Worm (Caenorhabditis elegans) whole organism, young adult: Measurements from ENCODE around the gene siah-1.

Experiments used
- B0019.2 ChIP-seq: fragments of 200-800 bp; sonication (Bioruptor generic); conservative IDR thresholded peaks from 2 replicates; pipeline ENCODE4 v1.3.6; 2022; ENCODE audit warnings: missing genetic modification reagents, missing genetic modification characterization, missing compliant biosample characterization
- C06A6.2 ChIP-seq: fragments of 200-800 bp; sonication (Bioruptor generic); conservative IDR thresholded peaks from 2 replicates; pipeline ENCODE4 v1.3.6; 2022; ENCODE audit warnings: missing genetic modification characterization, missing compliant biosample characterization
- C17E4.6 ChIP-seq: fragments of 200-800 bp; sonication (Bioruptor generic); IDR thresholded peaks from 2 replicates; pipeline ENCODE4 v1.3.6; 2022; ENCODE audit warnings: missing genetic modification reagents, missing genetic modification characterization, missing compliant biosample characterization
- D2030.7 ChIP-seq: fragments of 200-800 bp; sonication (Bioruptor generic); IDR thresholded peaks from 2 replicates; pipeline ENCODE4 v1.3.6; 2022; ENCODE audit warnings: missing genetic modification reagents, missing genetic modification characterization, missing compliant biosample characterization
- F55B11.4 ChIP-seq: sonication (generic microtip); optimal IDR thresholded peaks from 2 replicates; lab custom pipeline; 2016; ENCODE audit warnings: missing compliant biosample characterization, missing genetic modification characterization, borderline replicate concordance; ENCODE audit not compliant: insufficient read depth
- F57A8.1 ChIP-seq: fragments of 200-800 bp; sonication (Bioruptor generic); optimal IDR thresholded peaks from 2 replicates; lab custom pipeline; 2018; ENCODE audit warnings: mild to moderate bottlenecking, missing genetic modification characterization, moderate library complexity, missing compliant biosample characterization
- K11D2.4 ChIP-seq: fragments of 200-800 bp; sonication (Bioruptor generic); IDR thresholded peaks from 2 replicates; pipeline ENCODE4 v1.3.6; 2022; ENCODE audit warnings: missing genetic modification reagents, missing genetic modification characterization, missing compliant biosample characterization
- Y53F4B.3 ChIP-seq: fragments of 200-800 bp; sonication (Bioruptor generic); IDR thresholded peaks from 2 replicates; pipeline ENCODE4 v1.3.6; 2022; ENCODE audit warnings: missing genetic modification reagents, missing genetic modification characterization, missing compliant biosample characterization
- Y95B8A.8 ChIP-seq: fragments of 200-800 bp; sonication (Bioruptor generic); IDR thresholded peaks from 2 replicates; pipeline ENCODE4 v1.3.6; 2022; ENCODE audit warnings: missing genetic modification reagents, missing genetic modification characterization, missing compliant biosample characterization
- ZK185.1 ChIP-seq: sonication (generic microtip); optimal IDR thresholded peaks from 2 replicates; lab custom pipeline; 2016; ENCODE audit warnings: mild to moderate bottlenecking, missing genetic modification characterization, missing compliant biosample characterization; ENCODE audit not compliant: poor library complexity, severe bottlenecking
- aptf-2 ChIP-seq: fragments of 200-800 bp; sonication (Bioruptor generic); conservative IDR thresholded peaks from 2 replicates; pipeline ENCODE4 v1.3.6; 2022; ENCODE audit warnings: missing genetic modification reagents, missing genetic modification characterization, missing compliant biosample characterization
- attf-3 ChIP-seq: fragments of 200-800 bp; sonication (Bioruptor generic); conservative IDR thresholded peaks from 2 replicates; pipeline ENCODE4 v1.3.6; 2022; ENCODE audit warnings: missing genetic modification reagents, missing genetic modification characterization, missing compliant biosample characterization
- attf-5 ChIP-seq: fragments of 200-800 bp; sonication (Bioruptor generic); optimal IDR thresholded peaks from 2 replicates; lab custom pipeline; 2018; ENCODE audit warnings: mild to moderate bottlenecking, missing genetic modification characterization, missing compliant biosample characterization
- ccch-3 ChIP-seq: fragments of 200-800 bp; sonication (Bioruptor generic); optimal IDR thresholded peaks from 2 replicates; lab custom pipeline; 2018; ENCODE audit warnings: mild to moderate bottlenecking, missing genetic modification characterization, missing compliant biosample characterization
- cebp-1 ChIP-seq, 2 experiments: fragments of 200-800 bp in 1 of 2; sonication (Bioruptor generic) in 1 of 2; sonication (generic microtip) in 1 of 2; IDR thresholded peaks in 1 of 2; optimal IDR thresholded peaks in 1 of 2; 2 replicates each; pipeline versions ENCODE4 v1.3.6 to Lab custom; 2017 to 2022; ENCODE audit warnings: missing compliant biosample characterization in 2 of 2, missing genetic modification characterization in 2 of 2, mild to moderate bottlenecking in 1 of 2, missing genetic modification reagents in 1 of 2, moderate library complexity in 1 of 2
- ceh-100 ChIP-seq: fragments of 200-800 bp; sonication (Bioruptor generic); IDR thresholded peaks from 2 replicates; pipeline ENCODE4 v1.3.6; 2022; ENCODE audit warnings: missing genetic modification reagents, missing genetic modification characterization, missing compliant biosample characterization
- ceh-27 ChIP-seq: fragments of 200-800 bp; sonication (Bioruptor generic); optimal IDR thresholded peaks from 2 replicates; lab custom pipeline; 2018; ENCODE audit warnings: mild to moderate bottlenecking, missing genetic modification characterization, moderate library complexity, missing compliant biosample characterization
- chd-7 ChIP-seq: sonication (generic microtip); optimal IDR thresholded peaks from 2 replicates; lab custom pipeline; 2016; ENCODE audit warnings: mild to moderate bottlenecking, missing genetic modification characterization, moderate library complexity, missing compliant biosample characterization
- dox-1 ChIP-seq: fragments of 200-800 bp; sonication (Bioruptor generic); IDR thresholded peaks from 2 replicates; pipeline ENCODE4 v1.3.6; 2022; ENCODE audit warnings: missing genetic modification reagents, missing genetic modification characterization, missing compliant biosample characterization
- dpl-1 ChIP-seq: fragments of 150-350 bp; optimal IDR thresholded peaks from 2 replicates; lab custom pipeline; 2014; ENCODE audit warnings: missing biosample characterization, missing genetic modification reagents, missing genetic modification characterization
- egl-44 ChIP-seq: fragments of 200-800 bp; sonication (Bioruptor generic); IDR thresholded peaks from 2 replicates; pipeline ENCODE4 v1.3.6; 2022; ENCODE audit warnings: missing genetic modification reagents, missing genetic modification characterization, missing compliant biosample characterization
- ekl-4 ChIP-seq: fragments of 200-800 bp; sonication (Bioruptor generic); IDR thresholded peaks from 2 replicates; pipeline ENCODE4 v1.3.6; 2022; ENCODE audit warnings: missing genetic modification reagents, missing genetic modification characterization, missing compliant biosample characterization
- hmg-1.2 ChIP-seq: fragments of 200-800 bp; sonication (Bioruptor generic); IDR thresholded peaks from 2 replicates; pipeline ENCODE4 v1.3.6; 2022; ENCODE audit warnings: missing genetic modification reagents, missing genetic modification characterization, missing compliant biosample characterization
- hsf-1 ChIP-seq: fragments of 200-800 bp; sonication (Bioruptor generic); IDR thresholded peaks from 2 replicates; pipeline ENCODE4 v1.3.6; 2022; ENCODE audit warnings: missing genetic modification reagents, missing genetic modification characterization, missing compliant biosample characterization
- lag-1 ChIP-seq: fragments of 200-800 bp; sonication (Bioruptor generic); IDR thresholded peaks from 2 replicates; pipeline ENCODE4 v1.3.6; 2022; ENCODE audit warnings: missing genetic modification reagents, missing genetic modification characterization, missing compliant biosample characterization
- let-526 ChIP-seq: fragments of 200-800 bp; sonication (Bioruptor generic); IDR thresholded peaks from 2 replicates; pipeline ENCODE4 v1.3.6; 2022; ENCODE audit warnings: missing genetic modification reagents, missing genetic modification characterization, missing compliant biosample characterization
- lin-35 ChIP-seq, 3 experiments: fragments of 150-350 bp in 2 of 3; sonication (generic microtip) in 1 of 3; optimal IDR thresholded peaks; 2 replicates each; lab custom pipeline; 2014 to 2018; ENCODE audit warnings: missing biosample characterization in 3 of 3, missing genetic modification characterization in 3 of 3, missing genetic modification reagents in 3 of 3
- lin-54 ChIP-seq: fragments of 200-800 bp; sonication (Bioruptor generic); optimal IDR thresholded peaks from 2 replicates; lab custom pipeline; 2018; ENCODE audit warnings: mild to moderate bottlenecking, missing genetic modification characterization, missing compliant biosample characterization
- lir-1 ChIP-seq: fragments of 200-800 bp; sonication (Bioruptor generic); conservative IDR thresholded peaks from 2 replicates; pipeline ENCODE4 v1.3.6; 2022; ENCODE audit warnings: missing genetic modification reagents, missing genetic modification characterization, missing compliant biosample characterization
- mcd-1 ChIP-seq: fragments of 200-800 bp; sonication (Bioruptor generic); IDR thresholded peaks from 2 replicates; pipeline ENCODE4 v1.3.6; 2022; ENCODE audit warnings: missing genetic modification reagents, missing genetic modification characterization, missing compliant biosample characterization
- mel-28 ChIP-seq: sonication (generic microtip); optimal IDR thresholded peaks from 2 replicates; lab custom pipeline; 2016; ENCODE audit warnings: borderline replicate concordance, mild to moderate bottlenecking, missing genetic modification characterization, missing compliant biosample characterization
- nhr-80 ChIP-seq: sonication (generic microtip); optimal IDR thresholded peaks from 2 replicates; lab custom pipeline; 2016; ENCODE audit warnings: missing genetic modification characterization, missing compliant biosample characterization
- nhr-90 ChIP-seq: sonication (generic microtip); optimal IDR thresholded peaks from 2 replicates; lab custom pipeline; 2016; ENCODE audit warnings: missing genotype, mild to moderate bottlenecking, missing genetic modification characterization, missing compliant biosample characterization
- rec-8 ChIP-seq, 2 experiments: sonication (generic microtip); optimal IDR thresholded peaks; 2 replicates each; lab custom pipeline; 2016; ENCODE audit warnings: mild to moderate bottlenecking in 2 of 2, missing genetic modification characterization in 2 of 2, missing genetic modification reagents in 2 of 2, missing genotype in 2 of 2, missing biosample characterization in 1 of 2, missing compliant biosample characterization in 1 of 2, moderate library complexity in 1 of 2
- repo-1 ChIP-seq: sonication (generic microtip); optimal IDR thresholded peaks from 2 replicates; lab custom pipeline; 2017; ENCODE audit warnings: mild to moderate bottlenecking, missing genetic modification characterization, missing compliant biosample characterization
- sdz-38 ChIP-seq: sonication (generic microtip); optimal IDR thresholded peaks from 2 replicates; lab custom pipeline; 2016; ENCODE audit warnings: missing genotype, missing genetic modification characterization, missing compliant biosample characterization
- snpc-1.1 ChIP-seq: sonication (generic microtip); optimal IDR thresholded peaks from 2 replicates; lab custom pipeline; 2017; ENCODE audit warnings: missing genetic modification characterization, mild to moderate bottlenecking, missing compliant biosample characterization, antibody characterized with exemption, moderate library complexity, missing genotype, missing genetic modification reagents; ENCODE audit not compliant: insufficient read depth
- snpc-4 ChIP-seq, 5 experiments: fragments of 150-350 bp in 1 of 5; sonication (generic microtip) in 4 of 5; optimal IDR thresholded peaks; 2 replicates each; lab custom pipeline; 2014 to 2018; ENCODE audit warnings: missing genetic modification characterization in 5 of 5, missing biosample characterization in 3 of 5, antibody characterized with exemption in 2 of 5, mild to moderate bottlenecking in 2 of 5, missing compliant biosample characterization in 2 of 5, missing genotype in 2 of 5, moderate library complexity in 2 of 5, missing genetic modification reagents in 1 of 5
- tbp1 ChIP-seq: fragments of 200-800 bp; sonication (Bioruptor generic); optimal IDR thresholded peaks from 2 replicates; lab custom pipeline; 2018; ENCODE audit warnings: mild to moderate bottlenecking, missing genetic modification characterization, missing compliant biosample characterization
- unc-130 ChIP-seq: sonication (generic microtip); optimal IDR thresholded peaks from 2 replicates; lab custom pipeline; 2016; ENCODE audit warnings: missing genetic modification reagents, missing genetic modification characterization, missing compliant biosample characterization
- zfh-2 ChIP-seq: fragments of 200-800 bp; sonication (Bioruptor generic); conservative IDR thresholded peaks from 2 replicates; pipeline ENCODE4 v1.3.6; 2022; ENCODE audit warnings: missing genetic modification reagents, missing genetic modification characterization, missing compliant biosample characterization
- ztf-22 ChIP-seq: fragments of 200-800 bp; sonication (Bioruptor generic); optimal IDR thresholded peaks from 2 replicates; lab custom pipeline; 2018; ENCODE audit warnings: mild to moderate bottlenecking, missing genetic modification characterization, moderate library complexity, missing compliant biosample characterization
- ztf-6 ChIP-seq: fragments of 200-800 bp; sonication (Bioruptor generic); IDR thresholded peaks from 2 replicates; pipeline ENCODE4 v1.3.6; 2022; ENCODE audit warnings: missing genetic modification reagents, missing genetic modification characterization, missing compliant biosample characterization

Gene siah-1

ce11 chrIV:3743748-3744147 lies at the start of gene siah-1:
siah-1 (plus strand) TSS chrIV:3744048.
- TF ChIP-seq Y95B8A.8 (GFP tag; lab: Robert Waterston, UW) (0 out of 2 replicates have a peak, but pooled peaks have one; percentile 16), lin-54 (GFP tag; lab: Kevin White, UChicago) (no peak), attf-5 (GFP tag; lab: Kevin White, UChicago) (peak; percentile 15), nhr-80 (tag; lab: Kevin White, UChicago) (peak; percentile 2), ZK185.1 (tag; lab: Kevin White, UChicago) (no peak), mcd-1 (GFP tag; lab: Robert Waterston, UW) (0 out of 2 replicates have a peak, but pooled peaks have one; percentile 12), C17E4.6 (GFP tag; lab: Robert Waterston, UW) (0 out of 2 replicates have a peak, but pooled peaks have one; percentile 13), snpc-4 (GFP tag; optimal IDR thresholded peaks at IDR 0.05; lab: Kevin White, UChicago) (no peak), snpc-4 (tag; optimal IDR thresholded peaks at IDR 0.05; lab: Kevin White, UChicago) (no peak), K11D2.4 (GFP tag; lab: Robert Waterston, UW) (no peak), ekl-4 (no peak), B0019.2 (GFP tag; lab: Robert Waterston, UW) (no peak), ztf-6 (GFP tag; lab: Robert Waterston, UW) (no peak), egl-44 (GFP tag; lab: Robert Waterston, UW) (no peak), let-526 (GFP tag; lab: Robert Waterston, UW) (0 out of 2 replicates have a peak, but pooled peaks have one; percentile 12), attf-3 (no peak), chd-7 (tag; lab: Kevin White, UChicago) (no peak), snpc-1.1 (tag; lab: Kevin White, UChicago) (no peak), dpl-1 (GFP tag; lab: Kevin White, UChicago) (no peak), tbp1 (GFP tag; lab: Kevin White, UChicago) (peak; percentile 2), lag-1 (no peak), unc-130 (GFP tag; lab: Kevin White, UChicago) (no peak), lir-1 (no peak; the same call in 1 of the 2 replicates), mel-28 (no peak), hmg-1.2 (GFP tag; lab: Robert Waterston, UW) (0 out of 2 replicates have a peak, but pooled peaks have one; percentile 11), C06A6.2 (GFP tag; lab: Robert Waterston, UW) (no peak), aptf-2 (GFP tag; lab: Robert Waterston, UW) (no peak), ztf-22 (GFP tag; lab: Kevin White, UChicago) (no peak), zfh-2 (0 out of 2 replicates have a peak, but pooled peaks have one; percentile 34), rec-8 (tag; optimal IDR thresholded peaks at IDR 0.05; lab: Kevin White, UChicago) (no peak), dox-1 (GFP tag; lab: Robert Waterston, UW) (0 out of 2 replicates have a peak, but pooled peaks have one; percentile 11), hsf-1 (GFP tag; lab: Robert Waterston, UW) (no peak), ceh-100 (GFP tag; lab: Robert Waterston, UW) (no peak), sdz-38 (tag; lab: Kevin White, UChicago) (no peak), cebp-1 (GFP tag; IDR thresholded peaks at IDR 0.05; lab: Robert Waterston, UW) (no peak), cebp-1 (tag; optimal IDR thresholded peaks at IDR 0.05; lab: Kevin White, UChicago) (peak; percentile 18), repo-1 (no peak), ceh-27 (GFP tag; lab: Kevin White, UChicago) (no peak), D2030.7 (GFP tag; lab: Robert Waterston, UW) (no peak), nhr-90 (tag; lab: Kevin White, UChicago) (no peak), F55B11.4 (tag; lab: Kevin White, UChicago) (no peak), F57A8.1 (GFP tag; lab: Kevin White, UChicago) (no peak), Y53F4B.3 (GFP tag; lab: Robert Waterston, UW) (no peak; the same call in 1 of the 2 replicates), lin-35 (GFP tag; optimal IDR thresholded peaks at IDR 0.05; lab: Kevin White, UChicago) (no peak), ccch-3 (GFP tag; lab: Kevin White, UChicago) (no peak)
